Worm (Caenorhabditis elegans) whole organism, L1 larva: Measurements from ENCODE around the gene T24C12.3.

Experiments
- C34B4.2 ChIP-seq: sonication (generic microtip); optimal IDR thresholded peaks from 2 replicates; lab custom pipeline; 2017; ENCODE audit warnings: mild to moderate bottlenecking, missing genetic modification characterization, missing compliant biosample characterization
- ama-1 ChIP-seq: fragments of 150-350 bp; optimal IDR thresholded peaks from 2 replicates; lab custom pipeline; 2014
- blmp-1 ChIP-seq: fragments of 150-350 bp; optimal IDR thresholded peaks from 2 replicates; lab custom pipeline; 2014; ENCODE audit warnings: missing biosample characterization, missing genetic modification characterization
- ceh-82 ChIP-seq, 3 experiments: fragments of 150-350 bp in 1 of 3; sonication (generic microtip) in 2 of 3; optimal IDR thresholded peaks; 2 replicates each; lab custom pipeline; 2014 to 2017; ENCODE audit warnings: missing biosample characterization in 3 of 3, missing genetic modification characterization in 3 of 3
- dpl-1 ChIP-seq, 3 experiments: fragments of 150-350 bp in 2 of 3; sonication (generic microtip) in 1 of 3; optimal IDR thresholded peaks; 2 replicates each; lab custom pipeline; 2014 to 2017; ENCODE audit warnings: missing biosample characterization in 3 of 3, missing genetic modification characterization in 3 of 3, missing genetic modification reagents in 3 of 3
- dsc-1 ChIP-seq: sonication (generic microtip); optimal IDR thresholded peaks from 2 replicates; lab custom pipeline; 2016; ENCODE audit warnings: mild to moderate bottlenecking, missing genetic modification characterization, missing compliant biosample characterization
- efl-1 ChIP-seq, 4 experiments: fragments of 150-350 bp; optimal IDR thresholded peaks in 3 of 4; peaks in 1 of 4; 1 replicate in 1 of 4; 2 replicates in 3 of 4; lab custom pipeline; 2014; ENCODE audit warnings: missing biosample characterization in 2 of 4, missing genetic modification characterization in 2 of 4, missing genetic modification reagents in 2 of 4
- egl-27 ChIP-seq, 2 experiments: fragments of 150-350 bp in 1 of 2; sonication (generic microtip); optimal IDR thresholded peaks; 3 replicates each; lab custom pipeline; 2017 to 2018; ENCODE audit warnings: missing biosample characterization in 2 of 2, missing genetic modification characterization in 2 of 2, missing genetic modification reagents in 2 of 2
- elt-2 ChIP-seq: sonication (generic microtip); optimal IDR thresholded peaks from 2 replicates; lab custom pipeline; 2016; ENCODE audit warnings: missing genetic modification characterization, mild to moderate bottlenecking, inconsistent platforms, missing compliant biosample characterization, missing genetic modification reagents
- elt-3 ChIP-seq, 6 experiments: fragments of 150-350 bp in 1 of 6; sonication (generic microtip); optimal IDR thresholded peaks; 2 replicates each; lab custom pipeline; 2017 to 2018; ENCODE audit warnings: missing biosample characterization in 6 of 6, missing genetic modification characterization in 6 of 6, inconsistent platforms in 1 of 6
- fkh-4 ChIP-seq: sonication (generic microtip); optimal IDR thresholded peaks from 2 replicates; lab custom pipeline; 2016; ENCODE audit warnings: missing compliant biosample characterization, missing genetic modification characterization, borderline replicate concordance
- fkh-8 ChIP-seq: sonication (generic microtip); optimal IDR thresholded peaks from 2 replicates; lab custom pipeline; 2016; ENCODE audit warnings: mild to moderate bottlenecking, missing genetic modification characterization, missing compliant biosample characterization
- grh-1 ChIP-seq: fragments of 200-800 bp; sonication (Bioruptor generic); IDR thresholded peaks from 2 replicates; pipeline ENCODE4 v1.3.6; 2022; ENCODE audit warnings: missing genetic modification reagents, missing genetic modification characterization, missing compliant biosample characterization
- hlh-4 ChIP-seq: sonication (generic microtip); optimal IDR thresholded peaks from 2 replicates; lab custom pipeline; 2016; ENCODE audit warnings: mild to moderate bottlenecking, missing genetic modification characterization, missing compliant biosample characterization
- hpl-2 ChIP-seq: fragments of 150-350 bp; optimal IDR thresholded peaks from 2 replicates; lab custom pipeline; 2014; ENCODE audit warnings: missing biosample characterization, missing genetic modification reagents, missing genetic modification characterization
- jun-1 ChIP-seq: fragments of 150-350 bp; optimal IDR thresholded peaks from 2 replicates; lab custom pipeline; 2014; ENCODE audit warnings: missing biosample characterization, missing genetic modification reagents, missing genetic modification characterization
- lin-14 ChIP-seq: fragments of 200-800 bp; sonication (Bioruptor generic); optimal IDR thresholded peaks from 2 replicates; lab custom pipeline; 2018; ENCODE audit warnings: mild to moderate bottlenecking, missing genetic modification characterization, moderate library complexity, missing compliant biosample characterization
- lin-15B ChIP-seq: fragments of 150-350 bp; sonication (generic microtip); optimal IDR thresholded peaks from 3 replicates; lab custom pipeline; 2014; ENCODE audit warnings: missing biosample characterization, missing genetic modification characterization
- lin-35 ChIP-seq, 2 experiments: fragments of 150-350 bp; optimal IDR thresholded peaks; 2 replicates each; lab custom pipeline; 2014; ENCODE audit warnings: missing biosample characterization in 2 of 2, missing genetic modification characterization in 2 of 2, missing genetic modification reagents in 2 of 2
- lin-39 ChIP-seq: fragments of 150-350 bp; optimal IDR thresholded peaks from 2 replicates; lab custom pipeline; 2014; ENCODE audit warnings: missing biosample characterization, missing genetic modification reagents, missing genetic modification characterization
- lsy-2 ChIP-seq, 2 experiments: fragments of 150-350 bp; optimal IDR thresholded peaks; 2 replicates each; lab custom pipeline; 2014; ENCODE audit warnings: missing biosample characterization in 2 of 2, missing genetic modification characterization in 2 of 2
- mep-1 ChIP-seq: fragments of 150-350 bp; optimal IDR thresholded peaks from 2 replicates; lab custom pipeline; 2014; ENCODE audit warnings: missing biosample characterization, missing genetic modification characterization
- nhr-11 ChIP-seq: fragments of 150-350 bp; optimal IDR thresholded peaks from 2 replicates; lab custom pipeline; 2014; ENCODE audit warnings: missing biosample characterization, missing genetic modification characterization
- nhr-19 ChIP-seq: fragments of 200-800 bp; sonication (Bioruptor generic); conservative IDR thresholded peaks from 2 replicates; pipeline ENCODE4 v1.3.6; 2022; ENCODE audit warnings: missing genetic modification characterization, missing compliant biosample characterization
- nhr-20 ChIP-seq: sonication (generic microtip); optimal IDR thresholded peaks from 2 replicates; lab custom pipeline; 2016; ENCODE audit warnings: mild to moderate bottlenecking, missing genetic modification characterization, missing compliant biosample characterization
- nhr-47 ChIP-seq: sonication (generic microtip); optimal IDR thresholded peaks from 2 replicates; lab custom pipeline; 2016; ENCODE audit warnings: mild to moderate bottlenecking, missing genetic modification characterization, moderate library complexity, missing compliant biosample characterization
- nhr-71 ChIP-seq: sonication (generic microtip); optimal IDR thresholded peaks from 2 replicates; lab custom pipeline; 2016; ENCODE audit warnings: mild to moderate bottlenecking, missing genetic modification characterization, moderate library complexity, missing compliant biosample characterization
- nhr-84 ChIP-seq: sonication (generic microtip); optimal IDR thresholded peaks from 2 replicates; lab custom pipeline; 2017; ENCODE audit warnings: missing biosample characterization, missing genetic modification characterization
- nhr-85 ChIP-seq: sonication (generic microtip); peaks from one replicate; lab custom pipeline; 2016; ENCODE audit warnings: missing genetic modification characterization, inconsistent platforms, missing compliant biosample characterization
- nhr-90 ChIP-seq: sonication (generic microtip); optimal IDR thresholded peaks from 2 replicates; lab custom pipeline; 2016; ENCODE audit warnings: mild to moderate bottlenecking, missing genetic modification characterization, missing compliant biosample characterization; ENCODE audit not compliant: poor library complexity
- pqm-1 ChIP-seq: sonication (generic microtip); optimal IDR thresholded peaks from 3 replicates; lab custom pipeline; 2017; ENCODE audit warnings: missing biosample characterization, missing genetic modification characterization
- rnt-1 ChIP-seq: sonication (generic microtip); optimal IDR thresholded peaks from 2 replicates; lab custom pipeline; 2016; ENCODE audit warnings: mild to moderate bottlenecking, missing genetic modification characterization, moderate library complexity, missing compliant biosample characterization
- skn-1 ChIP-seq: fragments of 150-350 bp; optimal IDR thresholded peaks from 2 replicates; lab custom pipeline; 2014; ENCODE audit warnings: missing biosample characterization, missing genetic modification characterization
- sox-4 ChIP-seq: sonication (generic microtip); optimal IDR thresholded peaks from 2 replicates; lab custom pipeline; 2016; ENCODE audit warnings: missing genetic modification characterization, missing compliant biosample characterization
- sup-37 ChIP-seq: fragments of 200-800 bp; sonication (Bioruptor generic); optimal IDR thresholded peaks from 2 replicates; lab custom pipeline; 2018; ENCODE audit warnings: mild to moderate bottlenecking, missing genetic modification characterization, missing compliant biosample characterization
- tbx-2 ChIP-seq: sonication (generic microtip); optimal IDR thresholded peaks from 2 replicates; lab custom pipeline; 2016; ENCODE audit warnings: missing genetic modification characterization, missing compliant biosample characterization
- unc-130 ChIP-seq: fragments of 150-350 bp; optimal IDR thresholded peaks from 2 replicates; lab custom pipeline; 2017; ENCODE audit warnings: missing biosample characterization, missing genetic modification characterization, inconsistent platforms
- unc-62 ChIP-seq: fragments of 150-350 bp; optimal IDR thresholded peaks from 2 replicates; lab custom pipeline; 2014; ENCODE audit warnings: missing biosample characterization, missing genetic modification reagents, missing genetic modification characterization
- unc-86 ChIP-seq: sonication (generic microtip); optimal IDR thresholded peaks from 2 replicates; lab custom pipeline; 2016; ENCODE audit warnings: missing genetic modification characterization, missing compliant biosample characterization
- xbp-1 ChIP-seq: sonication (generic microtip); optimal IDR thresholded peaks from 2 replicates; lab custom pipeline; 2016; ENCODE audit warnings: missing genetic modification characterization, missing compliant biosample characterization
- zip-4 ChIP-seq: fragments of 200-800 bp; sonication (Bioruptor generic); optimal IDR thresholded peaks from 2 replicates; lab custom pipeline; 2018; ENCODE audit warnings: mild to moderate bottlenecking, missing genetic modification characterization, moderate library complexity, missing compliant biosample characterization

T24C12.3 gene

DNA sequence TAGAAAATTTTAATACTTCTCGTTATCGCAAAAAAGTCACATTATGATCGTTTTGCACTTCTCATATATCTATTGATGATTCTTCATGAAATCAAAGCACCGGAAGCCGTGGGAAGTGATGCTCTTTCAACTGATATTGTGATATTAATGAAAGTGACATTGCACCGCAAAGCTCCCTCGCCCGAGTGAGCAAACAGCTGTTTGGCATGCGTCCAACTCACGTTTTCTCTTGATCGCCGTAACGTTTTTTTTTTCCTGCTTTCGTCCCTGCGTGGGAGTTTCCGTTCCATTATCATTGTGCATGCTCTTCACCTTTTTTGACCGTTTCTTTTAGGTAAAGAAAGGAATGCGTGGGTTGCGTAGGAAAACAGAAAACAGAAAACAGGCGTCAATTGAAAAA is 14.8 kb downstream of the T24C12.3 start:
- TF ChIP-seq unc-62 (GFP tag; lab: Kevin White, UChicago): no peak
- TF ChIP-seq nhr-71: peak; percentile 6
- peak; percentile 48 for TF ChIP-seq rnt-1 (tag; lab: Kevin White, UChicago)
- TF ChIP-seq lin-14 (GFP tag; lab: Kevin White, UChicago): peak; percentile 63

- TF ChIP-seq efl-1 (optimal IDR thresholded peaks at IDR 0.05; lab: Kevin White, UChicago) (no peak), efl-1 (GFP tag; optimal IDR thresholded peaks at IDR 0.05 in 1 of 2; lab: Kevin White, UChicago) (peak in 1 of 2 experiments; percentile 72), unc-130 (tag; lab: Kevin White, UChicago) (no peak), skn-1 (tag; lab: Kevin White, UChicago) (no peak), lin-39 (no peak), hlh-4 (tag; lab: Kevin White, UChicago) (no peak), unc-86 (tag; lab: Kevin White, UChicago) (no peak), lin-35 (GFP tag; optimal IDR thresholded peaks at IDR 0.05; lab: Kevin White, UChicago) (no peak)
Measured at ce11 chrX:2180588-2180987, 23.1 kb downstream of the T24C12.3 start, which contains the start of gene F48B9.1. Gene F48B9.1, plus strand, starts transcription at chrX:2180888.

- TF ChIP-seq dpl-1 (GFP tag; optimal IDR thresholded peaks at IDR 0.05; lab: Kevin White, UChicago) (no peak), blmp-1 (tag; lab: Kevin White, UChicago) (peak; percentile 63), sox-4 (no peak), elt-2 (tag; lab: Kevin White, UChicago) (peak; percentile 47), elt-3 (tag; optimal IDR thresholded peaks at IDR 0.05; lab: Kevin White, UChicago) (peak in 1 of 6 experiments; percentile 46), lin-14 (GFP tag; lab: Kevin White, UChicago) (peak; percentile 8), lin-35 (GFP tag; optimal IDR thresholded peaks at IDR 0.05; lab: Kevin White, UChicago) (peak in 1 of 2 experiments; percentile 4), nhr-85 (tag; lab: Kevin White, UChicago) (peak; percentile 73), lsy-2 (tag; optimal IDR thresholded peaks at IDR 0.05; lab: Kevin White, UChicago) (peak in 1 of 2 experiments; percentile 34), skn-1 (tag; lab: Kevin White, UChicago) (peak; percentile 22)
Measured at ce11 chrX:2178410-2178944, 25.2 kb downstream of the T24C12.3 start.

ce11 chrX:2177731-2178326 is 25.9 kb downstream of the T24C12.3 start:
- 0 out of 2 replicates have a peak, but pooled peaks have one; percentile 3 for TF ChIP-seq nhr-19 (GFP tag; lab: Robert Waterston, UW)
- no peak for TF ChIP-seq ama-1 (lab: Kevin White, UChicago)
- no peak for TF ChIP-seq xbp-1 (tag; lab: Kevin White, UChicago)
- TF ChIP-seq fkh-4 (tag; lab: Kevin White, UChicago): no peak
- TF ChIP-seq blmp-1 (tag; lab: Kevin White, UChicago): peak; percentile 73
- no peak for TF ChIP-seq efl-1 (optimal IDR thresholded peaks at IDR 0.05; lab: Kevin White, UChicago)
- peak in 1 of 2 experiments; percentile 39 for TF ChIP-seq efl-1 (GFP tag; optimal IDR thresholded peaks at IDR 0.05 in 1 of 2; lab: Kevin White, UChicago)
- no peak for TF ChIP-seq nhr-11 (tag; lab: Kevin White, UChicago)
- TF ChIP-seq unc-130 (tag; lab: Kevin White, UChicago): peak; percentile 52
- TF ChIP-seq pqm-1 (tag; lab: Kevin White, UChicago): no peak
- TF ChIP-seq sox-4: no peak
- no peak for TF ChIP-seq hpl-2
- no peak for TF ChIP-seq ceh-82 (tag; optimal IDR thresholded peaks at IDR 0.05; lab: Kevin White, UChicago)
- no peak for TF ChIP-seq sup-37
- no peak for TF ChIP-seq zip-4 (GFP tag; lab: Kevin White, UChicago)
- peak; percentile 60 for TF ChIP-seq lin-14 (GFP tag; lab: Kevin White, UChicago)
- no peak for TF ChIP-seq egl-27 (tag; optimal IDR thresholded peaks at IDR 0.05; lab: Kevin White, UChicago)
- peak; percentile 88 for TF ChIP-seq nhr-85 (tag; lab: Kevin White, UChicago)
- peak in 5 of 6 experiments; percentile 44 to 72 (median 68) for TF ChIP-seq elt-3 (tag; optimal IDR thresholded peaks at IDR 0.05; lab: Kevin White, UChicago)
- peak; percentile 30 for TF ChIP-seq nhr-71
- TF ChIP-seq fkh-8 (tag; lab: Kevin White, UChicago): no peak
- TF ChIP-seq nhr-84 (tag; lab: Kevin White, UChicago): no peak
- no peak for TF ChIP-seq jun-1
- TF ChIP-seq rnt-1 (tag; lab: Kevin White, UChicago): no peak
- TF ChIP-seq nhr-20: peak; percentile 30
- peak; percentile 5 for TF ChIP-seq tbx-2 (tag; lab: Kevin White, UChicago)
- TF ChIP-seq lin-15B (tag; lab: Kevin White, UChicago): no peak
- TF ChIP-seq dsc-1 (tag; lab: Kevin White, UChicago): no peak
- peak; percentile 54 for TF ChIP-seq nhr-90 (tag; lab: Kevin White, UChicago)
- no peak for TF ChIP-seq dpl-1 (GFP tag; optimal IDR thresholded peaks at IDR 0.05; lab: Kevin White, UChicago)
- TF ChIP-seq unc-86 (tag; lab: Kevin White, UChicago): no peak
- no peak for TF ChIP-seq nhr-47 (tag; lab: Kevin White, UChicago)
- TF ChIP-seq grh-1 (GFP tag; lab: Robert Waterston, UW): no peak
- no peak for TF ChIP-seq C34B4.2 (tag; lab: Kevin White, UChicago)
- TF ChIP-seq mep-1 (tag; lab: Kevin White, UChicago): peak; percentile 11
- TF ChIP-seq elt-2 (tag; lab: Kevin White, UChicago): peak; percentile 66
